Worm (Caenorhabditis elegans) whole organism, L1 larva: Measurements from ENCODE around the gene C26E1.1.

Experiments used
- C16A3.4 ChIP-seq: fragments of 150-350 bp; optimal IDR thresholded peaks from 2 replicates; lab custom pipeline; 2014; ENCODE audit warnings: missing biosample characterization, missing genetic modification characterization
- Y116A8C.19 ChIP-seq: sonication (generic microtip); optimal IDR thresholded peaks from 2 replicates; lab custom pipeline; 2016; ENCODE audit warnings: missing compliant biosample characterization, missing genetic modification characterization, borderline replicate concordance
- alr-1 ChIP-seq: fragments of 200-800 bp; sonication (Bioruptor generic); optimal IDR thresholded peaks from 2 replicates; lab custom pipeline; 2018; ENCODE audit warnings: borderline replicate concordance, mild to moderate bottlenecking, missing genetic modification characterization, missing compliant biosample characterization
- aly-2 ChIP-seq: fragments of 150-350 bp; optimal IDR thresholded peaks from 2 replicates; lab custom pipeline; 2014; ENCODE audit warnings: missing biosample characterization, missing genetic modification characterization
- ama-1 ChIP-seq: fragments of 150-350 bp; optimal IDR thresholded peaks from 2 replicates; lab custom pipeline; 2014
- ceh-82 ChIP-seq, 3 experiments: fragments of 150-350 bp in 1 of 3; sonication (generic microtip) in 2 of 3; optimal IDR thresholded peaks; 2 replicates each; lab custom pipeline; 2014 to 2017; ENCODE audit warnings: missing biosample characterization in 3 of 3, missing genetic modification characterization in 3 of 3
- ceh-88 ChIP-seq: fragments of 200-800 bp; sonication (Bioruptor generic); IDR thresholded peaks from 2 replicates; pipeline ENCODE4 v1.3.6; 2022; ENCODE audit warnings: missing genetic modification characterization, missing compliant biosample characterization
- ceh-90 ChIP-seq: sonication (generic microtip); optimal IDR thresholded peaks from 2 replicates; lab custom pipeline; 2016; ENCODE audit warnings: missing genetic modification characterization, missing compliant biosample characterization
- dsc-1 ChIP-seq: sonication (generic microtip); optimal IDR thresholded peaks from 2 replicates; lab custom pipeline; 2016; ENCODE audit warnings: mild to moderate bottlenecking, missing genetic modification characterization, missing compliant biosample characterization
- efl-1 ChIP-seq, 4 experiments: fragments of 150-350 bp; optimal IDR thresholded peaks in 3 of 4; peaks in 1 of 4; 1 replicate in 1 of 4; 2 replicates in 3 of 4; lab custom pipeline; 2014; ENCODE audit warnings: missing biosample characterization in 2 of 4, missing genetic modification characterization in 2 of 4, missing genetic modification reagents in 2 of 4
- egl-27 ChIP-seq, 2 experiments: fragments of 150-350 bp in 1 of 2; sonication (generic microtip); optimal IDR thresholded peaks; 3 replicates each; lab custom pipeline; 2017 to 2018; ENCODE audit warnings: missing biosample characterization in 2 of 2, missing genetic modification characterization in 2 of 2, missing genetic modification reagents in 2 of 2
- elt-2 ChIP-seq: sonication (generic microtip); optimal IDR thresholded peaks from 2 replicates; lab custom pipeline; 2016; ENCODE audit warnings: missing genetic modification characterization, mild to moderate bottlenecking, inconsistent platforms, missing compliant biosample characterization, missing genetic modification reagents
- ets-5 ChIP-seq: fragments of 200-800 bp; sonication (Bioruptor generic); IDR thresholded peaks from 2 replicates; pipeline ENCODE4 v1.3.6; 2022; ENCODE audit warnings: missing genetic modification characterization, missing compliant biosample characterization
- fkh-10 ChIP-seq: sonication (generic microtip); optimal IDR thresholded peaks from 2 replicates; lab custom pipeline; 2017; ENCODE audit warnings: missing biosample characterization, missing genetic modification reagents, missing genetic modification characterization
- fkh-4 ChIP-seq: sonication (generic microtip); optimal IDR thresholded peaks from 2 replicates; lab custom pipeline; 2016; ENCODE audit warnings: missing compliant biosample characterization, missing genetic modification characterization, borderline replicate concordance
- fos-1 ChIP-seq: fragments of 150-350 bp; optimal IDR thresholded peaks from 2 replicates; lab custom pipeline; 2014; ENCODE audit warnings: missing biosample characterization, missing genetic modification characterization
- grh-1 ChIP-seq: fragments of 200-800 bp; sonication (Bioruptor generic); IDR thresholded peaks from 2 replicates; pipeline ENCODE4 v1.3.6; 2022; ENCODE audit warnings: missing genetic modification reagents, missing genetic modification characterization, missing compliant biosample characterization
- hpl-2 ChIP-seq: fragments of 150-350 bp; optimal IDR thresholded peaks from 2 replicates; lab custom pipeline; 2014; ENCODE audit warnings: missing biosample characterization, missing genetic modification reagents, missing genetic modification characterization
- isw-1 ChIP-seq: fragments of 200-800 bp; sonication (Bioruptor generic); IDR thresholded peaks from 2 replicates; pipeline ENCODE4 v1.3.6; 2022; ENCODE audit warnings: missing genetic modification characterization, missing compliant biosample characterization
- jun-1 ChIP-seq: fragments of 150-350 bp; optimal IDR thresholded peaks from 2 replicates; lab custom pipeline; 2014; ENCODE audit warnings: missing biosample characterization, missing genetic modification reagents, missing genetic modification characterization
- lin-14 ChIP-seq: fragments of 200-800 bp; sonication (Bioruptor generic); optimal IDR thresholded peaks from 2 replicates; lab custom pipeline; 2018; ENCODE audit warnings: mild to moderate bottlenecking, missing genetic modification characterization, moderate library complexity, missing compliant biosample characterization
- lin-15B ChIP-seq: fragments of 150-350 bp; sonication (generic microtip); optimal IDR thresholded peaks from 3 replicates; lab custom pipeline; 2014; ENCODE audit warnings: missing biosample characterization, missing genetic modification characterization
- lin-39 ChIP-seq: fragments of 150-350 bp; optimal IDR thresholded peaks from 2 replicates; lab custom pipeline; 2014; ENCODE audit warnings: missing biosample characterization, missing genetic modification reagents, missing genetic modification characterization
- lsy-2 ChIP-seq, 2 experiments: fragments of 150-350 bp; optimal IDR thresholded peaks; 2 replicates each; lab custom pipeline; 2014; ENCODE audit warnings: missing biosample characterization in 2 of 2, missing genetic modification characterization in 2 of 2
- mef-2 ChIP-seq: fragments of 150-350 bp; optimal IDR thresholded peaks from 2 replicates; lab custom pipeline; 2014; ENCODE audit warnings: missing biosample characterization, missing genetic modification characterization
- mep-1 ChIP-seq: fragments of 150-350 bp; optimal IDR thresholded peaks from 2 replicates; lab custom pipeline; 2014; ENCODE audit warnings: missing biosample characterization, missing genetic modification characterization
- nhr-11 ChIP-seq: fragments of 150-350 bp; optimal IDR thresholded peaks from 2 replicates; lab custom pipeline; 2014; ENCODE audit warnings: missing biosample characterization, missing genetic modification characterization
- nhr-19 ChIP-seq: fragments of 200-800 bp; sonication (Bioruptor generic); conservative IDR thresholded peaks from 2 replicates; pipeline ENCODE4 v1.3.6; 2022; ENCODE audit warnings: missing genetic modification characterization, missing compliant biosample characterization
- nhr-20 ChIP-seq: sonication (generic microtip); optimal IDR thresholded peaks from 2 replicates; lab custom pipeline; 2016; ENCODE audit warnings: mild to moderate bottlenecking, missing genetic modification characterization, missing compliant biosample characterization
- nhr-237 ChIP-seq: fragments of 150-350 bp; optimal IDR thresholded peaks from 2 replicates; lab custom pipeline; 2014; ENCODE audit warnings: missing biosample characterization, missing genetic modification characterization
- nhr-47 ChIP-seq: sonication (generic microtip); optimal IDR thresholded peaks from 2 replicates; lab custom pipeline; 2016; ENCODE audit warnings: mild to moderate bottlenecking, missing genetic modification characterization, moderate library complexity, missing compliant biosample characterization
- nhr-71 ChIP-seq: sonication (generic microtip); optimal IDR thresholded peaks from 2 replicates; lab custom pipeline; 2016; ENCODE audit warnings: mild to moderate bottlenecking, missing genetic modification characterization, moderate library complexity, missing compliant biosample characterization
- nhr-84 ChIP-seq: sonication (generic microtip); optimal IDR thresholded peaks from 2 replicates; lab custom pipeline; 2017; ENCODE audit warnings: missing biosample characterization, missing genetic modification characterization
- nhr-85 ChIP-seq: sonication (generic microtip); peaks from one replicate; lab custom pipeline; 2016; ENCODE audit warnings: missing genetic modification characterization, inconsistent platforms, missing compliant biosample characterization
- pag-3 ChIP-seq: sonication (generic microtip); optimal IDR thresholded peaks from 2 replicates; lab custom pipeline; 2017; ENCODE audit warnings: missing genetic modification characterization, mild to moderate bottlenecking, missing compliant biosample characterization, antibody characterized with exemption, borderline replicate concordance; ENCODE audit not compliant: insufficient read depth
- rnt-1 ChIP-seq: sonication (generic microtip); optimal IDR thresholded peaks from 2 replicates; lab custom pipeline; 2016; ENCODE audit warnings: mild to moderate bottlenecking, missing genetic modification characterization, moderate library complexity, missing compliant biosample characterization
- sox-4 ChIP-seq: sonication (generic microtip); optimal IDR thresholded peaks from 2 replicates; lab custom pipeline; 2016; ENCODE audit warnings: missing genetic modification characterization, missing compliant biosample characterization
- sup-37 ChIP-seq: fragments of 200-800 bp; sonication (Bioruptor generic); optimal IDR thresholded peaks from 2 replicates; lab custom pipeline; 2018; ENCODE audit warnings: mild to moderate bottlenecking, missing genetic modification characterization, missing compliant biosample characterization
- swsn-7 ChIP-seq: sonication (generic microtip); optimal IDR thresholded peaks from 2 replicates; lab custom pipeline; 2016; ENCODE audit warnings: missing genetic modification characterization, missing compliant biosample characterization
- tbx-2 ChIP-seq: sonication (generic microtip); optimal IDR thresholded peaks from 2 replicates; lab custom pipeline; 2016; ENCODE audit warnings: missing genetic modification characterization, missing compliant biosample characterization
- tlp-1 ChIP-seq: fragments of 150-350 bp; optimal IDR thresholded peaks from 2 replicates; lab custom pipeline; 2014; ENCODE audit warnings: missing biosample characterization, missing genetic modification characterization
- unc-62 ChIP-seq: fragments of 150-350 bp; optimal IDR thresholded peaks from 2 replicates; lab custom pipeline; 2014; ENCODE audit warnings: missing biosample characterization, missing genetic modification reagents, missing genetic modification characterization
- ztf-11 ChIP-seq, 2 experiments: sonication (generic microtip); optimal IDR thresholded peaks; 2 replicates each; lab custom pipeline; 2016 to 2017; ENCODE audit warnings: missing genetic modification characterization in 2 of 2, missing biosample characterization in 1 of 2, missing compliant biosample characterization in 1 of 2
- ztf-4 ChIP-seq: fragments of 150-350 bp; optimal IDR thresholded peaks from 2 replicates; lab custom pipeline; 2014; ENCODE audit warnings: missing biosample characterization, missing genetic modification characterization

C26E1.1 gene

ce11 chrV:13338037-13338436 lies 40.7 kb downstream of the C26E1.1 start:
- TF ChIP-seq fos-1 (tag; lab: Kevin White, UChicago) (no peak), dsc-1 (tag; lab: Kevin White, UChicago) (no peak), nhr-71 (tag; lab: Kevin White, UChicago) (no peak), hpl-2 (GFP tag; lab: Kevin White, UChicago) (no peak), nhr-237 (tag; lab: Kevin White, UChicago) (no peak), aly-2 (tag; lab: Kevin White, UChicago) (no peak), ama-1 (no peak), nhr-19 (GFP tag; lab: Robert Waterston, UW) (no peak), unc-62 (GFP tag; lab: Kevin White, UChicago) (no peak), lin-15B (tag; lab: Kevin White, UChicago) (no peak), sup-37 (no peak), alr-1 (no peak), ztf-4 (tag; lab: Kevin White, UChicago) (no peak), jun-1 (tag; lab: Kevin White, UChicago) (no peak), ztf-11 (tag; optimal IDR thresholded peaks at IDR 0.05; lab: Kevin White, UChicago) (no peak), tlp-1 (no peak), ceh-82 (tag; optimal IDR thresholded peaks at IDR 0.05; lab: Kevin White, UChicago) (no peak), fkh-4 (no peak), isw-1 (GFP tag; lab: Robert Waterston, UW) (no peak)

- TF ChIP-seq egl-27 (tag; optimal IDR thresholded peaks at IDR 0.05; lab: Kevin White, UChicago) (no peak), Y116A8C.19 (tag; lab: Kevin White, UChicago) (no peak), lin-14 (no peak), lin-39 (tag; lab: Kevin White, UChicago) (no peak), ceh-90 (tag; lab: Kevin White, UChicago) (no peak), fos-1 (tag; lab: Kevin White, UChicago) (no peak), ceh-88 (GFP tag; lab: Robert Waterston, UW) (no peak), nhr-11 (tag; lab: Kevin White, UChicago) (no peak), elt-2 (tag; lab: Kevin White, UChicago) (no peak), ets-5 (GFP tag; lab: Robert Waterston, UW) (no peak), lin-15B (tag; lab: Kevin White, UChicago) (no peak), isw-1 (GFP tag; lab: Robert Waterston, UW) (no peak)
- TF ChIP-seq, all 84 proteins: peak for 0
These were observed 42.4 kb downstream of the C26E1.1 start, which contains the start of the genes str-4 and lgc-48 for ce11 chrV:13339633-13340290. Gene str-4, minus strand, starts transcription at chrV:13339733. Gene lgc-48, plus strand, starts transcription at chrV:13340240.

DNA sequence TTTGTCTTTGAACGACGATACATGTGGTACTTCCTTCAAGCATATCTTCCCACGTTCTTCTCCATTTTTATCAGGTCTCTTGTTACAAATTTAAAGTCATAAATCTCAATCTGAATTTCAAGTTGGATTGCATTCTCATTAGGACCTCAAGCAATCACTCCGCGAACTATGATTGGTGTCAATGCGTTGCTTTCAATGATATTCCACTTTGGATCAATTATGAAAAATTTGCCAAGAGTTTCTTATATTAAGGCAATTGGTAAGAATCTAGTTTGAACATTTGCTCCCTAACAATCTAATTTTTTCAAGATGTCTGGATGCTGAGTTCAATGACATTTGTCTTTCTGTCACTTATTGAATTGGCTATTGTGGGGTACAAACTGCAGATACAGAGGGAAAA lies 44.9 kb downstream of the C26E1.1 start:
- peak; percentile 76 for TF ChIP-seq dsc-1 (tag; lab: Kevin White, UChicago)
- TF ChIP-seq alr-1: no peak

ce11 chrV:13345867-13346328 lies 48.6 kb downstream of the C26E1.1 start, which contains the start of gene twk-43:
Gene twk-43, plus strand, starts transcription at chrV:13346278.
- TF ChIP-seq fkh-10 (GFP tag; lab: Kevin White, UChicago): no peak
- no peak for TF ChIP-seq Y116A8C.19 (tag; lab: Kevin White, UChicago)
- no peak for TF ChIP-seq unc-62 (GFP tag; lab: Kevin White, UChicago)
- TF ChIP-seq C16A3.4: no peak
- TF ChIP-seq lin-14: peak; percentile 88
- no peak for TF ChIP-seq swsn-7 (tag; lab: Kevin White, UChicago)
- no peak for TF ChIP-seq nhr-85 (tag; lab: Kevin White, UChicago)
- no peak for TF ChIP-seq ceh-88 (GFP tag; lab: Robert Waterston, UW)
- TF ChIP-seq mep-1 (tag; lab: Kevin White, UChicago): no peak
- TF ChIP-seq lin-39 (tag; lab: Kevin White, UChicago): peak; percentile 56
- TF ChIP-seq ceh-90 (tag; lab: Kevin White, UChicago): no peak
- TF ChIP-seq pag-3 (tag; lab: Kevin White, UChicago): no peak
- TF ChIP-seq tbx-2 (tag; lab: Kevin White, UChicago): peak; percentile 10
- no peak for TF ChIP-seq egl-27 (tag; optimal IDR thresholded peaks at IDR 0.05; lab: Kevin White, UChicago)
- TF ChIP-seq lsy-2 (tag; optimal IDR thresholded peaks at IDR 0.05; lab: Kevin White, UChicago): peak in 1 of 2 experiments; percentile 2
- TF ChIP-seq nhr-20 (tag; lab: Kevin White, UChicago): peak; percentile 25
- TF ChIP-seq ets-5 (GFP tag; lab: Robert Waterston, UW): no peak
- no peak for TF ChIP-seq sox-4 (tag; lab: Kevin White, UChicago)
- no peak for TF ChIP-seq mef-2 (tag; lab: Kevin White, UChicago)
- TF ChIP-seq tlp-1: no peak
- TF ChIP-seq isw-1 (GFP tag; lab: Robert Waterston, UW): no peak
- TF ChIP-seq grh-1 (GFP tag; lab: Robert Waterston, UW): no peak
- TF ChIP-seq nhr-47 (tag; lab: Kevin White, UChicago): no peak
- no peak for TF ChIP-seq efl-1 (optimal IDR thresholded peaks at IDR 0.05; lab: Kevin White, UChicago)
- no peak for TF ChIP-seq efl-1 (GFP tag; optimal IDR thresholded peaks at IDR 0.05 in 1 of 2; lab: Kevin White, UChicago)
- no peak for TF ChIP-seq ama-1
- peak; percentile 85 for TF ChIP-seq rnt-1
- no peak for TF ChIP-seq nhr-84 (tag; lab: Kevin White, UChicago)
